Fruit fly (Drosophila melanogaster): ENCODE results near the gene PICK1.

Gene PICK1

dm6 chr2L:12712255-12712654 lies 17.4 kb downstream of the PICK1 start:
- TF ChIP-seq achi (GFP tag; optimal IDR thresholded peaks at IDR 0.05) (no peak), Eip75B (GFP tag; optimal IDR thresholded peaks at IDR 0.05) (no peak), CG11762 (GFP tag; optimal IDR thresholded peaks at IDR 0.05; ENCODE audit: insufficient read depth) (no peak), Ets96B (tag; optimal IDR thresholded peaks at IDR 0.05) (no peak), esn (GFP tag; optimal IDR thresholded peaks at IDR 0.05) (peak; percentile 7)

dm6 chr2L:12712852-12713251 lies 18.0 kb downstream of the PICK1 start, which contains the start of gene CG5787:
CG5787 (minus strand) TSS chr2L:12712952.
- no peak for TF ChIP-seq Hr38 (GFP tag; optimal IDR thresholded peaks at IDR 0.05)
- TF ChIP-seq CG32006 (GFP tag; optimal IDR thresholded peaks at IDR 0.05), result no peak
- TF ChIP-seq dsx (GFP tag; optimal IDR thresholded peaks at IDR 0.05; ENCODE audit: poor library complexity, severe bottlenecking), result no peak
- TF ChIP-seq Sox102F (GFP tag; optimal IDR thresholded peaks at IDR 0.05), result no peak
- TF ChIP-seq Ets96B (tag; optimal IDR thresholded peaks at IDR 0.05), result no peak
- TF ChIP-seq lz (GFP tag; optimal IDR thresholded peaks at IDR 0.05), result no peak
- TF ChIP-seq CG6854 (GFP tag; optimal IDR thresholded peaks at IDR 0.05), result no peak
- no peak for TF ChIP-seq eg (GFP tag; IDR thresholded peaks at IDR 0.05)
- TF ChIP-seq Sox15 (GFP tag; optimal IDR thresholded peaks at IDR 0.05), result no peak
- TF ChIP-seq CG9139 (GFP tag; optimal IDR thresholded peaks at IDR 0.05), result no peak
- TF ChIP-seq CG8119 (GFP tag; IDR thresholded peaks at IDR 0.05), result no peak
- TF ChIP-seq svp (GFP tag), result no peak
- TF ChIP-seq dac (GFP tag; optimal IDR thresholded peaks at IDR 0.05), result no peak

- no peak for TF ChIP-seq OdsH (GFP tag; optimal IDR thresholded peaks at IDR 0.05)
- TF ChIP-seq CG15336 (GFP tag; IDR thresholded peaks at IDR 0.05), result 0 out of 2 replicates have a peak, but pooled peaks have one; percentile 6
- peak; percentile 64 for TF ChIP-seq fkh (GFP tag; optimal IDR thresholded peaks at IDR 0.05)
- no peak for TF ChIP-seq CG7368 (GFP tag; optimal IDR thresholded peaks at IDR 0.05)
- TF ChIP-seq svp (GFP tag), result no peak
- peak; percentile 23 for TF ChIP-seq vri (GFP tag; optimal IDR thresholded peaks at IDR 0.05)
- TF ChIP-seq CG8119 (GFP tag; IDR thresholded peaks at IDR 0.05), result 0 out of 3 replicates have a peak, but pooled peaks have one; percentile 34
- no peak for TF ChIP-seq dsx (GFP tag; optimal IDR thresholded peaks at IDR 0.05; ENCODE audit: poor library complexity, severe bottlenecking)
- TF ChIP-seq acj6 (GFP tag; optimal IDR thresholded peaks at IDR 0.05), result no peak
- TF ChIP-seq Sox102F (GFP tag; optimal IDR thresholded peaks at IDR 0.05), result no peak
Measured at dm6 chr2L:12718437-12719376, 23.9 kb downstream of the PICK1 start, which contains the start of gene MRP. MRP (plus strand) TSS chr2L:12719045.

DNA sequence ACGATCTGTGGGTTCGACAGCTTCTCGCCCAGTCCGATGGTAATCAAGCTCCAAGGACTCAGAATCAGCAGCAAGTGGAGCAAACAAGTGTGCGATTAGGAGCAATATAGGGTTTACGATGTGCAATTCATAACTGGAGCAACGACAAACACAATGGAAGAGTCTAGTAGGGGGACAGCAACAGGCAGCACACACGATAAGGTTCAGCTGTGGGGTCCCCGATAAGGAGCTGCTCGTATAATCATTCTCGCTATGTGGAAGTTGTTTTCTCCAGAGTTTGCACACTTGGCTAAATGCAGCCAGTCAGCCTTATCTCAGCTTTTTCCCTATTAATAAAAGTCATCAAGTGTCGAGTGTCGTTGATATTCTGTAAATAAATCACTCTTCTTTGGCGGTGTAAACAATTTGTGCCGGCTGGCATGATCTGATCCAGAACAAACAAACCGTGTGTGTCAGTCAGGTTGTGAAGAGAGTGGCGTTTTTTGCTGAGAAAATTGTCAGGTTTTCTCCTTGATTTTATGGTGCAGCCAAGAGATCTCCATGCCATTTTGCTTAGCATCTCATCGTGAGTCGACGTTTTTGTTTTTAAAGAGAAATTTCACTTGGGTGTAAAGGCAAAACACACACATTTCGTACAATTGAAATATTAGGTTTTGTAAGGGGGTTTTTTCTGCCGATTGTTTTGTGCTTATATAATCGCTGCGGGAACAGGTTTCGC lies 25.0 kb downstream of the PICK1 start:
- TF ChIP-seq Sox14 (GFP tag; optimal IDR thresholded peaks at IDR 0.05) (peak; percentile 31), topi (GFP tag; optimal IDR thresholded peaks at IDR 0.05) (no peak), CG16779 (tag; optimal IDR thresholded peaks at IDR 0.05) (peak; percentile 14), CG1621 (tag; optimal IDR thresholded peaks at IDR 0.05) (no peak), CG6163 (GFP tag; IDR thresholded peaks at IDR 0.05) (0 out of 3 replicates have a peak, but pooled peaks have one; percentile 41), fkh (GFP tag; optimal IDR thresholded peaks at IDR 0.05) (peak; percentile 50), Eip78C (GFP tag) (peak; percentile 72), vri (GFP tag; optimal IDR thresholded peaks at IDR 0.05) (peak; percentile 82), Hr39 (GFP tag; optimal IDR thresholded peaks at IDR 0.05) (no peak), cyc (GFP tag; optimal IDR thresholded peaks at IDR 0.05) (no peak), svp (GFP tag) (peak; percentile 95), CG15336 (GFP tag; IDR thresholded peaks at IDR 0.05) (no peak), Hr4 (GFP tag; optimal IDR thresholded peaks at IDR 0.05) (no peak), eg (GFP tag; IDR thresholded peaks at IDR 0.05) (0 out of 3 replicates have a peak, but pooled peaks have one; percentile 27), CG6808 (GFP tag; optimal IDR thresholded peaks at IDR 0.05) (peak; percentile 18), CG6276 (GFP tag; optimal IDR thresholded peaks at IDR 0.05) (no peak), CG32006 (GFP tag; optimal IDR thresholded peaks at IDR 0.05) (no peak)

Measured in whole organism, prepupa.